Fruit fly (Drosophila melanogaster): Measurements from ENCODE around the gene CG3635.

CG3635 gene

dm6 chr2L:22175101-22175500, at the start of gene CG3635:
Gene CG3635, plus strand, starts transcription at chr2L:22175415.
- TF ChIP-seq CG15710 (tag; optimal IDR thresholded peaks at IDR 0.05): no peak
- no peak for TF ChIP-seq EcR (GFP tag; optimal IDR thresholded peaks at IDR 0.05)
- TF ChIP-seq Snoo (tag; optimal IDR thresholded peaks at IDR 0.05): no peak
- no peak for TF ChIP-seq CG8159 (tag; optimal IDR thresholded peaks at IDR 0.05)
- no peak for TF ChIP-seq Pif1A (GFP tag; optimal IDR thresholded peaks at IDR 0.05)
- no peak for TF ChIP-seq CG4496 (GFP tag; IDR thresholded peaks at IDR 0.05)
- TF ChIP-seq CG9948 (tag; optimal IDR thresholded peaks at IDR 0.05): no peak
- no peak for TF ChIP-seq rn (GFP tag; IDR thresholded peaks at IDR 0.05)
- TF ChIP-seq CG17806 (tag; optimal IDR thresholded peaks at IDR 0.05): no peak

DNA sequence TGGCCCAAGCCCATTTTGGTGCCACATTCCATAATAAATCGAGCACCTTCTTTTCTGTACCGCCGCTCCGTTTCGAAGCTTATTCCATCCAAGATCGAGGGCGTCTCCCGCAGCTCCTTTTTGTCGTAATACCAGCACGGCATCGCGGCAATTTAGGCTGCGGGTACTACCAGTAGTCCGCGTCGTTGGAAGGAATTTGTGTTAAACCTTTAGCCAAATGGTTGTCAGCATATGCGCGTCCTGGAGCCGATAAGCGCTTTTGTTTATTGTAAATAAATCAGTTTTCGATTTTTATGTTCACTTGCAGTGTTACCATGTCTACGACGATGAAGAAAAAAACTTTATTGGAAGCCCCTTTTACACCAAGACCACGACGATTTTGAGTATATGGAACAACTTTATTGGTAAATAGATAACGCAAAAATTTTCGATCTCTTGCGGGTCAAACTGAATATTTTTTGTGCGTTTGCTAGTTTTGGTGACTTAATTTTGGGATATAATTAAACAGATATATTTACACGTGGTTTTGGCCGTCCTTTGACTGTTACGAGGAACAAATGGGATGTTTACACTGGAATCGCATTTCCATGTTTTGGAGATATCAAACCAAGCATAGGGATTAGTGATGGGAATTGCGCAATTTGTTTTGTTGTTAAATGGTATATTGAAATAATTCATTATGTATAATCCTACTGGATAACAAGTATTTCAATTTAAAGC, 45.5 kb upstream of the CG3635 start, which contains the start of gene CycK:
Gene CycK (minus strand): TSS at position 562 of the 720 bp plus-strand sequence.
- TF ChIP-seq CG34367 (tag; optimal IDR thresholded peaks at IDR 0.05) (peak; percentile 4), CG8301 (tag; optimal IDR thresholded peaks at IDR 0.05) (no peak), CG8159 (tag; optimal IDR thresholded peaks at IDR 0.05) (no peak), CG13204 (GFP tag; optimal IDR thresholded peaks at IDR 0.05) (no peak), CG32121 (GFP tag; IDR thresholded peaks at IDR 0.05) (no peak), D1 (tag; optimal IDR thresholded peaks at IDR 0.05) (no peak), CG15710 (tag; optimal IDR thresholded peaks at IDR 0.05) (peak; percentile 1), Pif1A (GFP tag; optimal IDR thresholded peaks at IDR 0.05) (no peak), CG10348 (GFP tag; IDR thresholded peaks at IDR 0.05) (no peak)

dm6 chr2L:22131171-22131675, 44.0 kb upstream of the CG3635 start, which contains the start of gene CG42748:
Gene CG42748, plus strand, starts transcription at chr2L:22131221.
- TF ChIP-seq EcR (GFP tag; optimal IDR thresholded peaks at IDR 0.05): no peak
- TF ChIP-seq CG15710 (tag; optimal IDR thresholded peaks at IDR 0.05): no peak
- TF ChIP-seq CG34367 (tag; optimal IDR thresholded peaks at IDR 0.05): no peak
- TF ChIP-seq Pif1B (GFP tag; optimal IDR thresholded peaks at IDR 0.05): no peak
- TF ChIP-seq fd96Ca (GFP tag; IDR thresholded peaks at IDR 0.05): no peak
- no peak for TF ChIP-seq gl (tag; optimal IDR thresholded peaks at IDR 0.05)
- TF ChIP-seq CG17806 (tag; optimal IDR thresholded peaks at IDR 0.05): no peak

dm6 chr2L:22132984-22133383, 42.2 kb upstream of the CG3635 start:
- TF ChIP-seq Pif1B (GFP tag; optimal IDR thresholded peaks at IDR 0.05) (no peak), Ets98B (GFP tag; IDR thresholded peaks at IDR 0.05) (no peak), CG10348 (GFP tag; IDR thresholded peaks at IDR 0.05) (no peak), gl (tag; optimal IDR thresholded peaks at IDR 0.05) (no peak), D1 (tag; optimal IDR thresholded peaks at IDR 0.05) (no peak), CG8301 (tag; optimal IDR thresholded peaks at IDR 0.05) (no peak), CG15710 (tag; optimal IDR thresholded peaks at IDR 0.05) (no peak), Pif1A (GFP tag; optimal IDR thresholded peaks at IDR 0.05) (no peak), CG32121 (GFP tag; IDR thresholded peaks at IDR 0.05) (no peak), Snoo (tag; optimal IDR thresholded peaks at IDR 0.05) (no peak), CG12605 (GFP tag; IDR thresholded peaks at IDR 0.05) (no peak), CG4496 (GFP tag; IDR thresholded peaks at IDR 0.05) (no peak), rn (GFP tag; IDR thresholded peaks at IDR 0.05) (no peak), CG34367 (tag; optimal IDR thresholded peaks at IDR 0.05) (no peak), CG8159 (tag; optimal IDR thresholded peaks at IDR 0.05) (no peak), CG14655 (GFP tag; optimal IDR thresholded peaks at IDR 0.05) (no peak), CG13204 (GFP tag; optimal IDR thresholded peaks at IDR 0.05) (no peak), EcR (GFP tag; optimal IDR thresholded peaks at IDR 0.05) (no peak), CG9948 (tag; optimal IDR thresholded peaks at IDR 0.05) (no peak), fd96Ca (GFP tag; IDR thresholded peaks at IDR 0.05) (no peak)

- peak; percentile 57 for TF ChIP-seq EcR (GFP tag; optimal IDR thresholded peaks at IDR 0.05)
- TF ChIP-seq Pif1B (GFP tag; optimal IDR thresholded peaks at IDR 0.05): peak; percentile 12
- no peak for TF ChIP-seq CG13204 (GFP tag; optimal IDR thresholded peaks at IDR 0.05)
These were observed 41.0 kb upstream of the CG3635 start for dm6 chr2L:22134091-22134730.

dm6 chr2L:22139354-22139753, 35.9 kb upstream of the CG3635 start:
- no peak for TF ChIP-seq gl (tag; optimal IDR thresholded peaks at IDR 0.05)
- TF ChIP-seq CG14655 (GFP tag; optimal IDR thresholded peaks at IDR 0.05): no peak
- TF ChIP-seq D1 (tag; optimal IDR thresholded peaks at IDR 0.05): peak; percentile 15
- TF ChIP-seq Pif1A (GFP tag; optimal IDR thresholded peaks at IDR 0.05): no peak
- no peak for TF ChIP-seq EcR (GFP tag; optimal IDR thresholded peaks at IDR 0.05)

dm6 chr2L:22139960-22140359, 35.3 kb upstream of the CG3635 start:
- TF ChIP-seq CG4496 (GFP tag; IDR thresholded peaks at IDR 0.05): no peak
